ENCODE assay signal across 2 fruit fly cellular contexts in genomic region chr3L:20761482-20761881, dm6.
TF ChIP-seq lines count a peak whose summit lies in the region.

No protein-coding gene starts in this region.

- no peak for TF ChIP-seq CTCF in whole organism, embryonic (GFP tag; optimal IDR thresholded peaks at IDR 0.05; lab: Kevin White, UChicago)

TF ChIP-seq in whole organism, adult, 20 proteins besides CTCF, POLR2A, EP300 and RAD21:
- TF ChIP-seq tj (GFP tag; optimal IDR thresholded peaks at IDR 0.05; lab: Kevin White, UChicago): peak; percentile 78
- no peak for TF ChIP-seq pad (GFP tag; optimal IDR thresholded peaks at IDR 0.05; lab: Kevin White, UChicago)

TF ChIP-seq in whole organism, embryonic, 481 proteins besides CTCF, POLR2A, EP300 and RAD21:
- TF ChIP-seq sqz (GFP tag; optimal IDR thresholded peaks at IDR 0.05; lab: Kevin White, UChicago) (no peak), exex (tag; optimal IDR thresholded peaks at IDR 0.05; lab: Kevin White, UChicago) (no peak), eyg (GFP tag; optimal IDR thresholded peaks at IDR 0.05; lab: Kevin White, UChicago) (no peak), Stat92E (GFP tag; optimal IDR thresholded peaks at IDR 0.05; lab: Kevin White, UChicago) (no peak), hb (GFP tag; IDR thresholded peaks at IDR 0.05; lab: Robert Waterston, UW; ENCODE audit: partially characterized antibody) (0 out of 3 replicates have a peak, but pooled peaks have one; percentile 54), PHDP (tag; optimal IDR thresholded peaks at IDR 0.05; lab: Kevin White, UChicago) (no peak), salm (tag; optimal IDR thresholded peaks at IDR 0.05; lab: Kevin White, UChicago) (no peak)
